Worm (Caenorhabditis elegans) whole organism, L4 larva: ENCODE measurements around the gene orc-4.

Experiments used
- D1046.2 ChIP-seq: fragments of 200-800 bp; sonication (Bioruptor generic); IDR thresholded peaks from 2 replicates; pipeline ENCODE4 v1.3.6; 2022; ENCODE audit warnings: missing genetic modification characterization, missing compliant biosample characterization
- Y105C5A.15 ChIP-seq: fragments of 200-800 bp; sonication (Bioruptor generic); IDR thresholded peaks from 2 replicates; pipeline ENCODE4 v1.3.6; 2022; ENCODE audit warnings: missing genetic modification characterization, missing compliant biosample characterization
- Y5F2A.4 ChIP-seq: fragments of 200-800 bp; sonication (Bioruptor generic); optimal IDR thresholded peaks from 2 replicates; lab custom pipeline; 2018; ENCODE audit warnings: mild to moderate bottlenecking, missing genetic modification characterization, missing compliant biosample characterization
- ZK337.2 ChIP-seq: fragments of 200-800 bp; sonication (Bioruptor generic); IDR thresholded peaks from 2 replicates; pipeline ENCODE4 v1.3.6; 2022; ENCODE audit warnings: missing genetic modification reagents, missing genetic modification characterization, missing compliant biosample characterization
- ZK546.5 ChIP-seq, 2 experiments: sonication (generic microtip); optimal IDR thresholded peaks; 2 replicates each; lab custom pipeline; 2017; ENCODE audit warnings: missing biosample characterization in 2 of 2, missing genetic modification characterization in 2 of 2
- aha-1 ChIP-seq: fragments of 150-350 bp; peaks from one replicate; lab custom pipeline; 2014; ENCODE audit warnings: missing biosample characterization, missing genetic modification characterization
- ama-1 ChIP-seq: fragments of 150-350 bp; optimal IDR thresholded peaks from 2 replicates; lab custom pipeline; 2014; ENCODE audit warnings: inconsistent platforms, mixed read lengths
- arid-1 ChIP-seq: fragments of 200-800 bp; sonication (Bioruptor generic); conservative IDR thresholded peaks from 2 replicates; pipeline ENCODE4 v1.3.6; 2022; ENCODE audit warnings: missing genetic modification reagents, missing genetic modification characterization, missing compliant biosample characterization
- ceh-44 ChIP-seq: fragments of 200-800 bp; sonication (Bioruptor generic); IDR thresholded peaks from 2 replicates; pipeline ENCODE4 v1.3.6; 2022; ENCODE audit warnings: missing genetic modification reagents, missing genetic modification characterization, missing compliant biosample characterization
- ceh-82 ChIP-seq: sonication (generic microtip); optimal IDR thresholded peaks from 2 replicates; lab custom pipeline; 2017; ENCODE audit warnings: missing biosample characterization, missing genetic modification characterization
- cey-2 ChIP-seq: sonication (generic microtip); optimal IDR thresholded peaks from 3 replicates; lab custom pipeline; 2017; ENCODE audit warnings: missing genetic modification characterization, mild to moderate bottlenecking, missing compliant biosample characterization, antibody characterized with exemption, borderline replicate concordance; ENCODE audit not compliant: insufficient read depth
- ctbp-1 ChIP-seq: fragments of 200-800 bp; sonication (Bioruptor generic); IDR thresholded peaks from 2 replicates; pipeline ENCODE4 v1.3.6; 2022; ENCODE audit warnings: missing genetic modification reagents, missing genetic modification characterization, missing compliant biosample characterization
- daf-19 ChIP-seq: fragments of 200-800 bp; sonication (Bioruptor generic); conservative IDR thresholded peaks from 2 replicates; pipeline ENCODE4 v1.3.6; 2022; ENCODE audit warnings: missing genetic modification characterization, missing compliant biosample characterization
- daf-8 ChIP-seq: fragments of 200-800 bp; sonication (Bioruptor generic); IDR thresholded peaks from 2 replicates; pipeline ENCODE4 v1.3.6; 2022; ENCODE audit warnings: missing genetic modification characterization, missing compliant biosample characterization
- dmd-9 ChIP-seq: fragments of 200-800 bp; sonication (Bioruptor generic); IDR thresholded peaks from 2 replicates; pipeline ENCODE4 v1.3.6; 2022; ENCODE audit warnings: missing genetic modification reagents, missing genetic modification characterization, missing compliant biosample characterization
- duxl-1 ChIP-seq: sonication (generic microtip); optimal IDR thresholded peaks from 2 replicates; lab custom pipeline; 2016; ENCODE audit warnings: mild to moderate bottlenecking, missing genetic modification characterization, moderate library complexity, missing compliant biosample characterization; ENCODE audit not compliant: poor library complexity
- fkh-10 ChIP-seq: fragments of 150-350 bp; optimal IDR thresholded peaks from 2 replicates; lab custom pipeline; 2014; ENCODE audit warnings: missing biosample characterization, missing genetic modification reagents, missing genetic modification characterization
- hif-1 ChIP-seq, 2 experiments: sonication (generic microtip); optimal IDR thresholded peaks; 2 replicates each; lab custom pipeline; 2016 to 2017; ENCODE audit warnings: missing compliant biosample characterization in 2 of 2, missing genetic modification characterization in 2 of 2, missing genetic modification reagents in 2 of 2, missing genotype in 2 of 2, mild to moderate bottlenecking in 1 of 2
- hlh-11 ChIP-seq: fragments of 200-800 bp; sonication (Bioruptor generic); optimal IDR thresholded peaks from 2 replicates; lab custom pipeline; 2018; ENCODE audit warnings: mild to moderate bottlenecking, missing genetic modification characterization, missing compliant biosample characterization
- hlh-30 ChIP-seq: sonication (generic microtip); optimal IDR thresholded peaks from 2 replicates; lab custom pipeline; 2017; ENCODE audit warnings: antibody characterized with exemption, mild to moderate bottlenecking, missing genetic modification characterization, missing compliant biosample characterization; ENCODE audit not compliant: insufficient read depth
- hmg-1.1 ChIP-seq: fragments of 200-800 bp; sonication (Bioruptor generic); IDR thresholded peaks from 2 replicates; pipeline ENCODE4 v1.3.6; 2022; ENCODE audit warnings: missing genetic modification reagents, missing genetic modification characterization, missing compliant biosample characterization
- lin-15B ChIP-seq: fragments of 150-350 bp; sonication (generic microtip); optimal IDR thresholded peaks from 3 replicates; lab custom pipeline; 2014; ENCODE audit warnings: missing biosample characterization, missing genetic modification characterization
- lir-3 ChIP-seq: sonication (generic microtip); optimal IDR thresholded peaks from 2 replicates; lab custom pipeline; 2016; ENCODE audit warnings: mild to moderate bottlenecking, missing genetic modification characterization, missing compliant biosample characterization
- mdl-1 ChIP-seq, 2 experiments: fragments of 150-350 bp in 1 of 2; sonication (generic microtip) in 1 of 2; optimal IDR thresholded peaks; 2 replicates each; lab custom pipeline; 2014 to 2017; ENCODE audit warnings: missing biosample characterization in 2 of 2, missing genetic modification characterization in 2 of 2
- mep-1 ChIP-seq: fragments of 150-350 bp; sonication (generic microtip); optimal IDR thresholded peaks from 3 replicates; lab custom pipeline; 2014; ENCODE audit warnings: missing biosample characterization, missing genetic modification characterization
- mxl-2 ChIP-seq: fragments of 200-800 bp; sonication (Bioruptor generic); conservative IDR thresholded peaks from 2 replicates; pipeline ENCODE4 v1.3.6; 2022; ENCODE audit warnings: missing genetic modification reagents, missing genetic modification characterization, missing compliant biosample characterization
- nhr-10 ChIP-seq: fragments of 150-350 bp; optimal IDR thresholded peaks from 2 replicates; lab custom pipeline; 2014; ENCODE audit warnings: missing biosample characterization, missing genetic modification characterization
- nhr-11 ChIP-seq: fragments of 150-350 bp; optimal IDR thresholded peaks from 2 replicates; lab custom pipeline; 2014; ENCODE audit warnings: missing biosample characterization, missing genetic modification characterization
- nhr-237 ChIP-seq: sonication (generic microtip); optimal IDR thresholded peaks from 2 replicates; lab custom pipeline; 2017; ENCODE audit warnings: missing biosample characterization, missing genetic modification characterization
- nhr-25 ChIP-seq: sonication (generic microtip); optimal IDR thresholded peaks from 2 replicates; lab custom pipeline; 2017; ENCODE audit warnings: missing genetic modification characterization, mild to moderate bottlenecking, missing compliant biosample characterization, antibody characterized with exemption, moderate library complexity, borderline replicate concordance; ENCODE audit not compliant: insufficient read depth
- nhr-42 ChIP-seq: fragments of 200-800 bp; sonication (Bioruptor generic); IDR thresholded peaks from 2 replicates; pipeline ENCODE4 v1.3.6; 2022; ENCODE audit warnings: missing genetic modification characterization, missing compliant biosample characterization
- nhr-48 ChIP-seq: sonication (generic microtip); optimal IDR thresholded peaks from 2 replicates; lab custom pipeline; 2016; ENCODE audit warnings: mild to moderate bottlenecking, missing genetic modification characterization, missing compliant biosample characterization
- pha-4 ChIP-seq, 2 experiments: fragments of 150-350 bp in 1 of 2; fragments of 200-800 bp in 1 of 2; sonication (Bioruptor generic) in 1 of 2; IDR thresholded peaks in 1 of 2; optimal IDR thresholded peaks in 1 of 2; 2 replicates each; pipeline versions ENCODE4 v1.3.6 to Lab custom; 2014 to 2022; ENCODE audit warnings: missing genetic modification characterization in 2 of 2, missing genetic modification reagents in 2 of 2, missing biosample characterization in 1 of 2, missing compliant biosample characterization in 1 of 2
- php-3 ChIP-seq: fragments of 200-800 bp; sonication (Bioruptor generic); IDR thresholded peaks from 2 replicates; pipeline ENCODE4 v1.3.6; 2022; ENCODE audit warnings: missing genetic modification reagents, missing genetic modification characterization, missing compliant biosample characterization
- pqm-1 ChIP-seq: sonication (generic microtip); optimal IDR thresholded peaks from 2 replicates; lab custom pipeline; 2017; ENCODE audit warnings: missing biosample characterization, missing genetic modification characterization
- sdz-12 ChIP-seq: fragments of 200-800 bp; sonication (Bioruptor generic); optimal IDR thresholded peaks from 2 replicates; lab custom pipeline; 2018; ENCODE audit warnings: mild to moderate bottlenecking, missing genetic modification characterization, missing compliant biosample characterization
- snpc-1.2 ChIP-seq: fragments of 200-800 bp; sonication (Bioruptor generic); IDR thresholded peaks from 2 replicates; pipeline ENCODE4 v1.3.6; 2022; ENCODE audit warnings: missing genetic modification reagents, missing genetic modification characterization, missing compliant biosample characterization
- spr-1 ChIP-seq: sonication (generic microtip); optimal IDR thresholded peaks from 2 replicates; lab custom pipeline; 2016; ENCODE audit warnings: mild to moderate bottlenecking, missing genetic modification characterization, missing compliant biosample characterization
- tag-97 ChIP-seq: fragments of 200-800 bp; sonication (Bioruptor generic); IDR thresholded peaks from 2 replicates; pipeline ENCODE4 v1.3.6; 2022; ENCODE audit warnings: missing genetic modification characterization, missing compliant biosample characterization
- unc-62 ChIP-seq, 3 experiments: fragments of 150-350 bp in 1 of 3; sonication (generic microtip); optimal IDR thresholded peaks in 2 of 3; peaks in 1 of 3; 1 replicate in 1 of 3; 2 replicates in 2 of 3; lab custom pipeline; 2014 to 2017; ENCODE audit warnings: missing biosample characterization in 3 of 3, missing genetic modification characterization in 3 of 3, missing genetic modification reagents in 3 of 3, missing genotype in 1 of 3
- zfp-2 ChIP-seq: sonication (generic microtip); optimal IDR thresholded peaks from 2 replicates; lab custom pipeline; 2016; ENCODE audit warnings: mild to moderate bottlenecking, missing genetic modification characterization, missing compliant biosample characterization
- zip-11 ChIP-seq: fragments of 200-800 bp; sonication (Bioruptor generic); IDR thresholded peaks from 2 replicates; pipeline ENCODE4 v1.3.6; 2022; ENCODE audit warnings: missing genetic modification characterization, missing compliant biosample characterization

The orc-4 gene

DNA sequence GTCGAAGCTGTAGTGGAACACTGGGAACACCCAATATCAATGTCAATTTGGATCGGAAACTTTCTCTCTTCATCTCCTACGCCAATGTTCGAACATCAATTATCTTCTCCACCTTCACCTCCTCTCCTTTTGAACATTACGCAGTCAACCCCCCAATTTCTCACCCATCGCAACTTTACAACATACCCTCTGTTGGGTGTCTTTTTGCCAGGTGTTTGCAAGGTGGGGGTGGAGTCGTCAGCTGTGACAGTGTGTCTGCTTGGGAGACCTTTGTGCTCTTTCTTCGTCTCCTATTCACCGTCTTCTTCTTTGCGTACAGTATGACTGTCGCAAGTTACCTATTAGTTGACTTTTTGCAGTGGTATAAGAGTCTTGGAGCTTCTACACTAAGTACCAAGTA lies 20.7 kb downstream of the orc-4 start:
- TF ChIP-seq nhr-25 (tag; lab: Kevin White, UChicago) (no peak), snpc-1.2 (GFP tag; lab: Robert Waterston, UW) (0 out of 2 replicates have a peak, but pooled peaks have one; percentile 28), D1046.2 (GFP tag; lab: Robert Waterston, UW) (no peak), ceh-82 (tag; lab: Kevin White, UChicago) (no peak), mep-1 (no peak), hmg-1.1 (GFP tag; lab: Robert Waterston, UW) (0 out of 2 replicates have a peak, but pooled peaks have one; percentile 8), duxl-1 (tag; lab: Kevin White, UChicago) (no peak), mdl-1 (tag; optimal IDR thresholded peaks at IDR 0.05; lab: Kevin White, UChicago) (no peak), unc-62 (GFP tag; optimal IDR thresholded peaks at IDR 0.05 in 1 of 2; lab: Kevin White, UChicago) (peak in 1 of 2 experiments; percentile 26), unc-62 (tag; optimal IDR thresholded peaks at IDR 0.05; lab: Kevin White, UChicago) (no peak)

- no peak for TF ChIP-seq lin-15B (tag; lab: Kevin White, UChicago)
- no peak for TF ChIP-seq cey-2
- no peak for TF ChIP-seq spr-1 (tag; lab: Kevin White, UChicago)
- TF ChIP-seq ZK546.5 (tag; optimal IDR thresholded peaks at IDR 0.05; lab: Kevin White, UChicago) = no peak
- no peak for TF ChIP-seq zfp-2
- TF ChIP-seq zip-11 = no peak
- TF ChIP-seq ctbp-1 (GFP tag; lab: Robert Waterston, UW) = no peak
- TF ChIP-seq arid-1 = no peak
- TF ChIP-seq unc-62 (GFP tag; optimal IDR thresholded peaks at IDR 0.05 in 1 of 2; lab: Kevin White, UChicago) = peak in 1 of 2 experiments; percentile 40
- TF ChIP-seq unc-62 (tag; optimal IDR thresholded peaks at IDR 0.05; lab: Kevin White, UChicago) = no peak
- peak; percentile 24 for TF ChIP-seq aha-1 (tag; lab: Kevin White, UChicago)
- no peak for TF ChIP-seq pha-4 (GFP tag; IDR thresholded peaks at IDR 0.05; lab: Robert Waterston, UW)
- no peak for TF ChIP-seq pha-4 (tag; optimal IDR thresholded peaks at IDR 0.05; lab: Kevin White, UChicago)
- TF ChIP-seq ama-1 (lab: Kevin White, UChicago) = no peak
- TF ChIP-seq duxl-1 (tag; lab: Kevin White, UChicago) = no peak
- TF ChIP-seq hlh-11 (tag; lab: Kevin White, UChicago) = no peak
- no peak for TF ChIP-seq sdz-12 (GFP tag; lab: Kevin White, UChicago)
- TF ChIP-seq D1046.2 (GFP tag; lab: Robert Waterston, UW) = no peak
- peak; percentile 5 for TF ChIP-seq hlh-30 (tag; lab: Kevin White, UChicago)
- no peak for TF ChIP-seq snpc-1.2 (GFP tag; lab: Robert Waterston, UW)
- TF ChIP-seq Y105C5A.15 = no peak
- no peak for TF ChIP-seq nhr-237 (tag; lab: Kevin White, UChicago)
- no peak for TF ChIP-seq hif-1 (tag; optimal IDR thresholded peaks at IDR 0.05; lab: Kevin White, UChicago)
- TF ChIP-seq nhr-48 = no peak
- no peak for TF ChIP-seq mxl-2 (GFP tag; lab: Robert Waterston, UW)
- TF ChIP-seq dmd-9 (GFP tag; lab: Robert Waterston, UW) = no peak
- no peak for TF ChIP-seq nhr-42 (GFP tag; lab: Robert Waterston, UW)
- no peak for TF ChIP-seq lir-3 (tag; lab: Kevin White, UChicago)
Measured at ce11 chrIII:10671894-10672293, 25.9 kb downstream of the orc-4 start.

ce11 chrIII:10678971-10679370 lies 33.0 kb downstream of the orc-4 start, which contains the start of gene Y39A1A.16:
Y39A1A.16 (plus strand) TSS chrIII:10679271.
- TF ChIP-seq ceh-44 (no peak), pha-4 (GFP tag; IDR thresholded peaks at IDR 0.05; lab: Robert Waterston, UW) (no peak), pha-4 (tag; optimal IDR thresholded peaks at IDR 0.05; lab: Kevin White, UChicago) (no peak), nhr-10 (tag; lab: Kevin White, UChicago) (no peak), daf-19 (GFP tag; lab: Robert Waterston, UW) (no peak), nhr-42 (GFP tag; lab: Robert Waterston, UW) (no peak), fkh-10 (GFP tag; lab: Kevin White, UChicago) (no peak), mdl-1 (tag; optimal IDR thresholded peaks at IDR 0.05; lab: Kevin White, UChicago) (no peak), nhr-11 (tag; lab: Kevin White, UChicago) (no peak), tag-97 (GFP tag; lab: Robert Waterston, UW) (no peak), Y5F2A.4 (no peak), pqm-1 (tag; lab: Kevin White, UChicago) (no peak), daf-8 (no peak), hmg-1.1 (GFP tag; lab: Robert Waterston, UW) (no peak), ZK337.2 (GFP tag; lab: Robert Waterston, UW) (no peak), arid-1 (no peak), php-3 (GFP tag; lab: Robert Waterston, UW) (no peak), unc-62 (GFP tag; optimal IDR thresholded peaks at IDR 0.05 in 1 of 2; lab: Kevin White, UChicago) (no peak), unc-62 (tag; optimal IDR thresholded peaks at IDR 0.05; lab: Kevin White, UChicago) (no peak)
